Worm (Caenorhabditis elegans) whole organism, L4 larva: ENCODE measurements around the gene F28H6.4.

Experiments
- F26F4.8 ChIP-seq: fragments of 200-800 bp; sonication (Bioruptor generic); conservative IDR thresholded peaks from 2 replicates; pipeline ENCODE4 v1.3.6; 2022; ENCODE audit warnings: missing genetic modification characterization, missing compliant biosample characterization
- F44E2.7 ChIP-seq: fragments of 200-800 bp; sonication (Bioruptor generic); IDR thresholded peaks from 2 replicates; pipeline ENCODE4 v2.1.2; 2022; ENCODE audit warnings: missing genetic modification characterization, missing compliant biosample characterization
- T20F7.1 ChIP-seq: fragments of 200-800 bp; sonication (Bioruptor generic); optimal IDR thresholded peaks from 2 replicates; lab custom pipeline; 2018; ENCODE audit warnings: mild to moderate bottlenecking, missing genetic modification characterization, missing compliant biosample characterization
- T26A8.4 ChIP-seq: fragments of 200-800 bp; sonication (Bioruptor generic); IDR thresholded peaks from 2 replicates; pipeline ENCODE4 v1.3.6; 2022; ENCODE audit warnings: missing genetic modification characterization, missing compliant biosample characterization
- Y105C5A.15 ChIP-seq: fragments of 200-800 bp; sonication (Bioruptor generic); IDR thresholded peaks from 2 replicates; pipeline ENCODE4 v1.3.6; 2022; ENCODE audit warnings: missing genetic modification characterization, missing compliant biosample characterization
- Y5F2A.4 ChIP-seq: fragments of 200-800 bp; sonication (Bioruptor generic); optimal IDR thresholded peaks from 2 replicates; lab custom pipeline; 2018; ENCODE audit warnings: mild to moderate bottlenecking, missing genetic modification characterization, missing compliant biosample characterization
- Y75B8A.6 ChIP-seq: fragments of 200-800 bp; sonication (Bioruptor generic); IDR thresholded peaks from 2 replicates; pipeline ENCODE4 v1.3.6; 2022; ENCODE audit warnings: missing genetic modification reagents, missing genetic modification characterization, missing compliant biosample characterization
- aha-1 ChIP-seq: fragments of 150-350 bp; peaks from one replicate; lab custom pipeline; 2014; ENCODE audit warnings: missing biosample characterization, missing genetic modification characterization
- aly-2 ChIP-seq: sonication (generic microtip); optimal IDR thresholded peaks from 2 replicates; lab custom pipeline; 2018; ENCODE audit warnings: missing biosample characterization, missing genetic modification characterization
- attf-4 ChIP-seq: sonication (generic microtip); optimal IDR thresholded peaks from 3 replicates; lab custom pipeline; 2017; ENCODE audit warnings: missing biosample characterization, missing genetic modification characterization
- ceh-28 ChIP-seq: fragments of 150-350 bp; optimal IDR thresholded peaks from 2 replicates; lab custom pipeline; 2014; ENCODE audit warnings: missing biosample characterization, missing genetic modification reagents, missing genetic modification characterization
- ceh-44 ChIP-seq: fragments of 200-800 bp; sonication (Bioruptor generic); IDR thresholded peaks from 2 replicates; pipeline ENCODE4 v1.3.6; 2022; ENCODE audit warnings: missing genetic modification reagents, missing genetic modification characterization, missing compliant biosample characterization
- ces-1 ChIP-seq: fragments of 150-350 bp; sonication (generic microtip); optimal IDR thresholded peaks from 4 replicates; lab custom pipeline; 2014; ENCODE audit warnings: missing biosample characterization, missing genetic modification reagents, missing genetic modification characterization
- cey-2 ChIP-seq: sonication (generic microtip); optimal IDR thresholded peaks from 3 replicates; lab custom pipeline; 2017; ENCODE audit warnings: missing genetic modification characterization, mild to moderate bottlenecking, missing compliant biosample characterization, antibody characterized with exemption, borderline replicate concordance; ENCODE audit not compliant: insufficient read depth
- daf-16 ChIP-seq, 3 experiments: sonication (generic microtip); optimal IDR thresholded peaks; 2 replicates each; lab custom pipeline; 2016 to 2017; ENCODE audit warnings: missing genetic modification characterization in 3 of 3, missing genetic modification reagents in 3 of 3, mild to moderate bottlenecking in 2 of 3, missing compliant biosample characterization in 2 of 3, missing biosample characterization in 1 of 3, moderate library complexity in 1 of 3
- daf-19 ChIP-seq: fragments of 200-800 bp; sonication (Bioruptor generic); conservative IDR thresholded peaks from 2 replicates; pipeline ENCODE4 v1.3.6; 2022; ENCODE audit warnings: missing genetic modification characterization, missing compliant biosample characterization
- daf-8 ChIP-seq: fragments of 200-800 bp; sonication (Bioruptor generic); IDR thresholded peaks from 2 replicates; pipeline ENCODE4 v1.3.6; 2022; ENCODE audit warnings: missing genetic modification characterization, missing compliant biosample characterization
- dmd-6 ChIP-seq: fragments of 200-800 bp; sonication (Bioruptor generic); IDR thresholded peaks from 2 replicates; pipeline ENCODE4 v1.3.6; 2022; ENCODE audit warnings: missing genetic modification reagents, missing genetic modification characterization, missing compliant biosample characterization
- dmd-9 ChIP-seq: fragments of 200-800 bp; sonication (Bioruptor generic); IDR thresholded peaks from 2 replicates; pipeline ENCODE4 v1.3.6; 2022; ENCODE audit warnings: missing genetic modification reagents, missing genetic modification characterization, missing compliant biosample characterization
- duxl-1 ChIP-seq: sonication (generic microtip); optimal IDR thresholded peaks from 2 replicates; lab custom pipeline; 2016; ENCODE audit warnings: mild to moderate bottlenecking, missing genetic modification characterization, moderate library complexity, missing compliant biosample characterization; ENCODE audit not compliant: poor library complexity
- dve-1 ChIP-seq: sonication (generic microtip); optimal IDR thresholded peaks from 2 replicates; lab custom pipeline; 2017; ENCODE audit warnings: antibody characterized with exemption, mild to moderate bottlenecking, missing genetic modification characterization, missing compliant biosample characterization; ENCODE audit not compliant: insufficient read depth
- egl-27 ChIP-seq: sonication (generic microtip); optimal IDR thresholded peaks from 3 replicates; lab custom pipeline; 2017; ENCODE audit warnings: missing biosample characterization, missing genetic modification reagents, missing genetic modification characterization
- hlh-11 ChIP-seq: fragments of 200-800 bp; sonication (Bioruptor generic); optimal IDR thresholded peaks from 2 replicates; lab custom pipeline; 2018; ENCODE audit warnings: mild to moderate bottlenecking, missing genetic modification characterization, missing compliant biosample characterization
- hlh-30 ChIP-seq: sonication (generic microtip); optimal IDR thresholded peaks from 2 replicates; lab custom pipeline; 2017; ENCODE audit warnings: antibody characterized with exemption, mild to moderate bottlenecking, missing genetic modification characterization, missing compliant biosample characterization; ENCODE audit not compliant: insufficient read depth
- lim-7 ChIP-seq: fragments of 200-800 bp; sonication (Bioruptor generic); IDR thresholded peaks from 2 replicates; pipeline ENCODE4 v1.3.6; 2022; ENCODE audit warnings: missing genetic modification characterization, missing compliant biosample characterization
- lin-13 ChIP-seq: fragments of 150-350 bp; optimal IDR thresholded peaks from 2 replicates; lab custom pipeline; 2014; ENCODE audit warnings: missing biosample characterization, missing genetic modification reagents, missing genetic modification characterization
- lir-3 ChIP-seq: sonication (generic microtip); optimal IDR thresholded peaks from 2 replicates; lab custom pipeline; 2016; ENCODE audit warnings: mild to moderate bottlenecking, missing genetic modification characterization, missing compliant biosample characterization
- mdl-1 ChIP-seq, 2 experiments: fragments of 150-350 bp in 1 of 2; sonication (generic microtip) in 1 of 2; optimal IDR thresholded peaks; 2 replicates each; lab custom pipeline; 2014 to 2017; ENCODE audit warnings: missing biosample characterization in 2 of 2, missing genetic modification characterization in 2 of 2
- mxl-3 ChIP-seq: fragments of 200-800 bp; sonication (Bioruptor generic); optimal IDR thresholded peaks from 2 replicates; lab custom pipeline; 2018; ENCODE audit warnings: mild to moderate bottlenecking, missing genetic modification characterization, missing compliant biosample characterization
- nhr-28 ChIP-seq: fragments of 150-350 bp; optimal IDR thresholded peaks from 2 replicates; lab custom pipeline; 2014; ENCODE audit warnings: missing biosample characterization, missing genetic modification characterization
- nhr-41 ChIP-seq: fragments of 200-800 bp; sonication (Bioruptor generic); IDR thresholded peaks from 2 replicates; pipeline ENCODE4 v1.3.6; 2022; ENCODE audit warnings: missing genetic modification reagents, missing genetic modification characterization, missing compliant biosample characterization
- nhr-6 ChIP-seq: fragments of 150-350 bp; optimal IDR thresholded peaks from 2 replicates; lab custom pipeline; 2014; ENCODE audit warnings: missing biosample characterization, missing genetic modification characterization
- nhr-77 ChIP-seq: fragments of 150-350 bp; optimal IDR thresholded peaks from 2 replicates; lab custom pipeline; 2014; ENCODE audit warnings: missing biosample characterization, missing genetic modification characterization
- pha-4 ChIP-seq, 2 experiments: fragments of 150-350 bp in 1 of 2; fragments of 200-800 bp in 1 of 2; sonication (Bioruptor generic) in 1 of 2; IDR thresholded peaks in 1 of 2; optimal IDR thresholded peaks in 1 of 2; 2 replicates each; pipeline versions ENCODE4 v1.3.6 to Lab custom; 2014 to 2022; ENCODE audit warnings: missing genetic modification characterization in 2 of 2, missing genetic modification reagents in 2 of 2, missing biosample characterization in 1 of 2, missing compliant biosample characterization in 1 of 2
- rbr-2 ChIP-seq: sonication (generic microtip); optimal IDR thresholded peaks from 2 replicates; lab custom pipeline; 2016; ENCODE audit warnings: missing genotype, missing genetic modification characterization, missing compliant biosample characterization
- sdz-12 ChIP-seq: fragments of 200-800 bp; sonication (Bioruptor generic); optimal IDR thresholded peaks from 2 replicates; lab custom pipeline; 2018; ENCODE audit warnings: mild to moderate bottlenecking, missing genetic modification characterization, missing compliant biosample characterization
- spr-3 ChIP-seq: fragments of 200-800 bp; sonication (Bioruptor generic); optimal IDR thresholded peaks from 2 replicates; lab custom pipeline; 2018; ENCODE audit warnings: mild to moderate bottlenecking, missing genetic modification characterization, missing compliant biosample characterization
- unc-62 ChIP-seq, 3 experiments: fragments of 150-350 bp in 1 of 3; sonication (generic microtip); optimal IDR thresholded peaks in 2 of 3; peaks in 1 of 3; 1 replicate in 1 of 3; 2 replicates in 2 of 3; lab custom pipeline; 2014 to 2017; ENCODE audit warnings: missing biosample characterization in 3 of 3, missing genetic modification characterization in 3 of 3, missing genetic modification reagents in 3 of 3, missing genotype in 1 of 3
- vab-7 ChIP-seq: fragments of 200-800 bp; sonication (Bioruptor generic); IDR thresholded peaks from 2 replicates; pipeline ENCODE4 v1.3.6; 2022; ENCODE audit warnings: missing genetic modification reagents, missing genetic modification characterization, missing compliant biosample characterization
- zfp-2 ChIP-seq: sonication (generic microtip); optimal IDR thresholded peaks from 2 replicates; lab custom pipeline; 2016; ENCODE audit warnings: mild to moderate bottlenecking, missing genetic modification characterization, missing compliant biosample characterization
- zip-2 ChIP-seq: fragments of 150-350 bp; optimal IDR thresholded peaks from 2 replicates; lab custom pipeline; 2014; ENCODE audit warnings: missing biosample characterization, missing genetic modification characterization
- ztf-11 ChIP-seq: fragments of 150-350 bp; optimal IDR thresholded peaks from 2 replicates; lab custom pipeline; 2014; ENCODE audit warnings: missing biosample characterization, missing genetic modification characterization

F28H6.4 gene

DNA sequence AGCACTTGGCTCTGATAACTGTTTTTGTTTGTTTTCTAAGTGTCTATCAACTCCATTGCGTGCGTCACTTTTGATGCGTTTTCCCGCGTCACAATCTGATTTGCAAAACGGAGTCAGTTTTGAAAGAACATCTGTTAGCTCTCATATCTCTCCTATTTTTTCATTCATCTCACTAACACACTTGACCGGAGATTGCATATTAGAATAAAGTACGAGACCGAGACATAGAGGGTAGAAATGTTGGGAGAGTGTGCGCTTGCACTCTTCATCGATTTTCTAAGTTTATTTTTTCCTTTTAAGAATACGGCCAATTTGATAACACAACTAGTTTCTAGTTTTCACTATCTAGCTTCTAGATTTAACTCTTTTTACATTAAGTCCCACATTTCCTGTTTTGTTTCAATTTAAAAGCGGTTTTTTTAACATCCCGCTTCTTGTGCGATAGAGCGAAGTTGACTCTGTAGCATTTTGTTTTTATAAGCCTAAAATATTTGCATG lies 13.7 kb downstream of the F28H6.4 start:
- TF ChIP-seq Y75B8A.6 (no peak), unc-62 (GFP tag; optimal IDR thresholded peaks at IDR 0.05 in 1 of 2; lab: Kevin White, UChicago) (peak in 1 of 2 experiments; percentile 83), unc-62 (tag; optimal IDR thresholded peaks at IDR 0.05; lab: Kevin White, UChicago) (no peak), ces-1 (GFP tag; lab: Kevin White, UChicago) (peak; percentile 2)

DNA sequence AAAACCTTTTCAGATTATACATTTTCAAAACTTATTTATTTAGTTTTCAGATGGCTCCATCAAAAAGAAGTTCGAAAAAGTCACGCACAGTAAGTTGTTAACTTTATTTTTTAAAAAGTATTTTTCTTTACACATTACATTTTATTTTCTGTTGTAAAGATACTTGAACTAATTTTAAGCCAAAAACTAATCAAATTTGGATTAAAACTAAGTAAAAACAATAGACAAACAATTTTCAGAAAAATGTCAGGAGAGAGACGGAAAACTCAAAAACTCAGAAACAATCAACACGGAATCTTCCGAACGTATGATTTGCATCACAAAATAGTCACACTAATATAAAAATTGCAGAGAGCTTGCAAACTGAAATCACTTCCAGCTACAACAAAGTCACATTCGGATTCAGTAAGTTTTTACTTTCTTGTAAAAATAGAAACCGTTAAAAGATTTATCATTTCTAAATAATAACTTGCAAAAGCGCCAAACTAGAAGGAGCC lies 14.3 kb downstream of the F28H6.4 start, which contains the start of gene ceh-89:
ceh-89 (plus strand) TSS at position 51 of the 497 bp plus-strand sequence.
- TF ChIP-seq aha-1 (tag; lab: Kevin White, UChicago) (peak; percentile 95), T26A8.4 (GFP tag; lab: Robert Waterston, UW) (no peak)

DNA sequence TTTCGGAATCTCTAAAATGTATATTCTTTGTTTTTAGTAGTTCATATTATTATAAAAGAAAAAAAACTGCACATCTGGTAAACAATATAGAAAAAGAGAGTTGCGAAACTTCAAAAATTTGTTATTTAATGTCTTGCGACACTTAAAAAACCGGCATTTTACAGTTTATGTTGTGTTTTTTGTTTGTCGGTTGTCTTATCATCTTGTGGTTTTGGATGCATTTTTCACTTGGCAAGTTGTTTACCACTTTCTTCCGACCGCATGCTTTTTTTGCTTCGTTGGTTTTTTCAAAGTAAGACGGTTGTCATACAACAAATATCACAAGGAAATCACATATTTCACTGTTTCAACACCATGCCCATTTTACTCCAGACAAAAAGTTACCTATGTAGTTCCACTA lies 18.0 kb downstream of the F28H6.4 start:
- TF ChIP-seq zfp-2 (tag; lab: Kevin White, UChicago) (no peak), hlh-11 (tag; lab: Kevin White, UChicago) (peak; percentile 2), duxl-1 (tag; lab: Kevin White, UChicago) (no peak), daf-19 (GFP tag; lab: Robert Waterston, UW) (no peak), hlh-30 (peak; percentile 77), aly-2 (tag; lab: Kevin White, UChicago) (no peak), nhr-28 (tag; lab: Kevin White, UChicago) (peak; percentile 38), nhr-77 (tag; lab: Kevin White, UChicago) (peak; percentile 43), dve-1 (peak; percentile 74), dmd-6 (GFP tag; lab: Robert Waterston, UW) (0 out of 2 replicates have a peak, but pooled peaks have one; percentile 17), ceh-28 (tag; lab: Kevin White, UChicago) (no peak), Y105C5A.15 (GFP tag; lab: Robert Waterston, UW) (no peak), attf-4 (tag; lab: Kevin White, UChicago) (no peak), ces-1 (GFP tag; lab: Kevin White, UChicago) (no peak), ceh-44 (GFP tag; lab: Robert Waterston, UW) (no peak), unc-62 (GFP tag; optimal IDR thresholded peaks at IDR 0.05 in 1 of 2; lab: Kevin White, UChicago) (peak in 1 of 2 experiments; percentile 65), unc-62 (tag; optimal IDR thresholded peaks at IDR 0.05; lab: Kevin White, UChicago) (no peak), daf-16 (GFP tag; optimal IDR thresholded peaks at IDR 0.05; lab: Kevin White, UChicago) (no peak), daf-16 (tag; optimal IDR thresholded peaks at IDR 0.05; lab: Kevin White, UChicago) (peak; percentile 98), mxl-3 (GFP tag; lab: Kevin White, UChicago) (no peak), F44E2.7 (GFP tag; lab: Robert Waterston, UW) (no peak), mdl-1 (tag; optimal IDR thresholded peaks at IDR 0.05; lab: Kevin White, UChicago) (peak in 1 of 2 experiments; percentile 58)

DNA sequence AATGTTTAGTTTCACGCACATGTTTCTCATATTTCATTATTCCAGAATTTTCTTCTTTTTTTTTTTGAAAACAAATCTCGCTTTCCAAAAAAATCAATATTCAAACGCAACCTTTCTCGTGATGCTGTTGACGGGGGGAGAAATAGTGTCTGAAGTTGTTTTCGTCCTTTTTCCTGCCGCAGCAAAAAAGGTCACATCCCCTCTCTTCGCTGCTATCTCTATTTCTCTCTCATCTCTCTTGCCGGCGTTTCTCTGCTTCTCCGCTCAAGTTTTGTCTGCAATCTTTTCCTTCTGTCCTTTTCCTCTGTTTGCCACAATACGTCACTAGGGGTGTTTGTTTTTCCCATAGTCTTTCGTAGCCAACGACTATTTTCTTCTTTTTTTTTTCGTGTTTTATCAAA lies 19.1 kb downstream of the F28H6.4 start:
- TF ChIP-seq dmd-9, result no peak
- TF ChIP-seq T20F7.1 (GFP tag; lab: Kevin White, UChicago), result peak; percentile 48
- TF ChIP-seq zip-2 (tag; lab: Kevin White, UChicago), result peak; percentile 17
- no peak for TF ChIP-seq spr-3 (GFP tag; lab: Kevin White, UChicago)
- TF ChIP-seq dmd-6 (GFP tag; lab: Robert Waterston, UW), result peak; percentile 73
- TF ChIP-seq vab-7 (GFP tag; lab: Robert Waterston, UW), result 0 out of 2 replicates have a peak, but pooled peaks have one; percentile 21
- TF ChIP-seq lim-7, result no peak
- peak; percentile 18 for TF ChIP-seq aha-1 (tag; lab: Kevin White, UChicago)
- TF ChIP-seq daf-19 (GFP tag; lab: Robert Waterston, UW), result no peak
- 0 out of 2 replicates have a peak, but pooled peaks have one; percentile 29 for TF ChIP-seq pha-4 (GFP tag; IDR thresholded peaks at IDR 0.05; lab: Robert Waterston, UW)
- TF ChIP-seq pha-4 (tag; optimal IDR thresholded peaks at IDR 0.05; lab: Kevin White, UChicago), result peak; percentile 93
- TF ChIP-seq rbr-2, result peak; percentile 80
- TF ChIP-seq Y5F2A.4 (GFP tag; lab: Kevin White, UChicago), result no peak
- no peak for TF ChIP-seq cey-2
- TF ChIP-seq T26A8.4 (GFP tag; lab: Robert Waterston, UW), result peak; percentile 50; the same call in 1 of the 2 replicates
- no peak for TF ChIP-seq egl-27 (tag; lab: Kevin White, UChicago)
- no peak for TF ChIP-seq sdz-12 (GFP tag; lab: Kevin White, UChicago)
- TF ChIP-seq ztf-11, result no peak
- TF ChIP-seq nhr-41, result 0 out of 2 replicates have a peak, but pooled peaks have one; percentile 33
- TF ChIP-seq F26F4.8 (GFP tag; lab: Robert Waterston, UW), result no peak
- no peak for TF ChIP-seq daf-8 (GFP tag; lab: Robert Waterston, UW)
- TF ChIP-seq lin-13 (GFP tag; lab: Kevin White, UChicago), result no peak
- peak; percentile 90 for TF ChIP-seq nhr-6
- TF ChIP-seq lir-3 (tag; lab: Kevin White, UChicago), result no peak
